Fruit fly (Drosophila melanogaster): Measurements from ENCODE around the gene Argp.

Gene Argp

dm6 chr3R:13659865-13660738 is 49.6 kb downstream of the Argp start, which contains the start of gene Hrb87F:
Hrb87F (minus strand) TSS chr3R:13660531.
- TF ChIP-seq jim (GFP tag; optimal IDR thresholded peaks at IDR 0.05) (peak; percentile 90), Vsx2 (GFP tag; optimal IDR thresholded peaks at IDR 0.05; ENCODE audit: partially characterized antibody) (no peak), tai (GFP tag; optimal IDR thresholded peaks at IDR 0.05) (no peak), woc (GFP tag; optimal IDR thresholded peaks at IDR 0.05) (peak; percentile 10), dl (GFP tag; optimal IDR thresholded peaks at IDR 0.05; ENCODE audit: insufficient read depth in 1 of 2, partially characterized antibody in 2 of 2) (peak in 1 of 2 experiments; percentile 12), Rel (GFP tag; optimal IDR thresholded peaks at IDR 0.05) (no peak), Rel (tag; optimal IDR thresholded peaks at IDR 0.05) (peak; percentile 40), brk (GFP tag; optimal IDR thresholded peaks at IDR 0.05) (peak; percentile 31), Hr83 (GFP tag; optimal IDR thresholded peaks at IDR 0.05; ENCODE audit: poor library complexity, severe bottlenecking) (peak; percentile 70), br (GFP tag; optimal IDR thresholded peaks at IDR 0.05) (no peak), dmrt93B (GFP tag; optimal IDR thresholded peaks at IDR 0.05) (no peak), Hnf4 (GFP tag; optimal IDR thresholded peaks at IDR 0.05) (peak; percentile 4), Sp1 (GFP tag; optimal IDR thresholded peaks at IDR 0.05) (peak; percentile 46)

Measured in whole organism, wandering third instar larva.